Worm (Caenorhabditis elegans) whole organism, L1 larva: ENCODE measurements around the gene C52B9.19.
A peak's percentile ranks its signal among the peaks of the same experiment; 100 is the strongest.

Experiments
- C16A3.4 ChIP-seq: fragments of 150-350 bp; optimal IDR thresholded peaks from 2 replicates; lab custom pipeline; 2014; ENCODE audit warnings: missing biosample characterization, missing genetic modification characterization
- F16B12.6 ChIP-seq: fragments of 150-350 bp; optimal IDR thresholded peaks from 2 replicates; lab custom pipeline; 2014; ENCODE audit warnings: missing biosample characterization, missing genetic modification characterization
- aly-2 ChIP-seq: fragments of 150-350 bp; optimal IDR thresholded peaks from 2 replicates; lab custom pipeline; 2014; ENCODE audit warnings: missing biosample characterization, missing genetic modification characterization
- ceh-63 ChIP-seq: fragments of 200-800 bp; sonication (Bioruptor generic); optimal IDR thresholded peaks from 2 replicates; lab custom pipeline; 2018; ENCODE audit warnings: mild to moderate bottlenecking, missing genetic modification characterization, missing compliant biosample characterization
- dsc-1 ChIP-seq: sonication (generic microtip); optimal IDR thresholded peaks from 2 replicates; lab custom pipeline; 2016; ENCODE audit warnings: mild to moderate bottlenecking, missing genetic modification characterization, missing compliant biosample characterization
- efl-1 ChIP-seq, 4 experiments: fragments of 150-350 bp; optimal IDR thresholded peaks in 3 of 4; peaks in 1 of 4; 1 replicate in 1 of 4; 2 replicates in 3 of 4; lab custom pipeline; 2014; ENCODE audit warnings: missing biosample characterization in 2 of 4, missing genetic modification characterization in 2 of 4, missing genetic modification reagents in 2 of 4
- egl-27 ChIP-seq, 2 experiments: fragments of 150-350 bp in 1 of 2; sonication (generic microtip); optimal IDR thresholded peaks; 3 replicates each; lab custom pipeline; 2017 to 2018; ENCODE audit warnings: missing biosample characterization in 2 of 2, missing genetic modification characterization in 2 of 2, missing genetic modification reagents in 2 of 2
- elt-2 ChIP-seq: sonication (generic microtip); optimal IDR thresholded peaks from 2 replicates; lab custom pipeline; 2016; ENCODE audit warnings: missing genetic modification characterization, mild to moderate bottlenecking, inconsistent platforms, missing compliant biosample characterization, missing genetic modification reagents
- elt-3 ChIP-seq, 6 experiments: fragments of 150-350 bp in 1 of 6; sonication (generic microtip); optimal IDR thresholded peaks; 2 replicates each; lab custom pipeline; 2017 to 2018; ENCODE audit warnings: missing biosample characterization in 6 of 6, missing genetic modification characterization in 6 of 6, inconsistent platforms in 1 of 6
- fkh-8 ChIP-seq: sonication (generic microtip); optimal IDR thresholded peaks from 2 replicates; lab custom pipeline; 2016; ENCODE audit warnings: mild to moderate bottlenecking, missing genetic modification characterization, missing compliant biosample characterization
- grh-1 ChIP-seq: fragments of 200-800 bp; sonication (Bioruptor generic); IDR thresholded peaks from 2 replicates; pipeline ENCODE4 v1.3.6; 2022; ENCODE audit warnings: missing genetic modification reagents, missing genetic modification characterization, missing compliant biosample characterization
- hlh-4 ChIP-seq: sonication (generic microtip); optimal IDR thresholded peaks from 2 replicates; lab custom pipeline; 2016; ENCODE audit warnings: mild to moderate bottlenecking, missing genetic modification characterization, missing compliant biosample characterization
- lin-14 ChIP-seq: fragments of 200-800 bp; sonication (Bioruptor generic); optimal IDR thresholded peaks from 2 replicates; lab custom pipeline; 2018; ENCODE audit warnings: mild to moderate bottlenecking, missing genetic modification characterization, moderate library complexity, missing compliant biosample characterization
- lin-15B ChIP-seq: fragments of 150-350 bp; sonication (generic microtip); optimal IDR thresholded peaks from 3 replicates; lab custom pipeline; 2014; ENCODE audit warnings: missing biosample characterization, missing genetic modification characterization
- lsy-2 ChIP-seq, 2 experiments: fragments of 150-350 bp; optimal IDR thresholded peaks; 2 replicates each; lab custom pipeline; 2014; ENCODE audit warnings: missing biosample characterization in 2 of 2, missing genetic modification characterization in 2 of 2
- mab-9 ChIP-seq: fragments of 200-800 bp; sonication (Bioruptor generic); IDR thresholded peaks from 2 replicates; pipeline ENCODE4 v1.3.6; 2022; ENCODE audit warnings: missing genetic modification reagents, missing genetic modification characterization, missing compliant biosample characterization
- mep-1 ChIP-seq: fragments of 150-350 bp; optimal IDR thresholded peaks from 2 replicates; lab custom pipeline; 2014; ENCODE audit warnings: missing biosample characterization, missing genetic modification characterization
- nhr-11 ChIP-seq: fragments of 150-350 bp; optimal IDR thresholded peaks from 2 replicates; lab custom pipeline; 2014; ENCODE audit warnings: missing biosample characterization, missing genetic modification characterization
- nhr-12 ChIP-seq: sonication (generic microtip); optimal IDR thresholded peaks from 2 replicates; lab custom pipeline; 2017; ENCODE audit warnings: missing biosample characterization, missing genetic modification characterization
- nhr-19 ChIP-seq: fragments of 200-800 bp; sonication (Bioruptor generic); conservative IDR thresholded peaks from 2 replicates; pipeline ENCODE4 v1.3.6; 2022; ENCODE audit warnings: missing genetic modification characterization, missing compliant biosample characterization
- nhr-20 ChIP-seq: sonication (generic microtip); optimal IDR thresholded peaks from 2 replicates; lab custom pipeline; 2016; ENCODE audit warnings: mild to moderate bottlenecking, missing genetic modification characterization, missing compliant biosample characterization
- nhr-237 ChIP-seq: fragments of 150-350 bp; optimal IDR thresholded peaks from 2 replicates; lab custom pipeline; 2014; ENCODE audit warnings: missing biosample characterization, missing genetic modification characterization
- nhr-71 ChIP-seq: sonication (generic microtip); optimal IDR thresholded peaks from 2 replicates; lab custom pipeline; 2016; ENCODE audit warnings: mild to moderate bottlenecking, missing genetic modification characterization, moderate library complexity, missing compliant biosample characterization
- nhr-77 ChIP-seq: fragments of 150-350 bp; optimal IDR thresholded peaks from 2 replicates; lab custom pipeline; 2014; ENCODE audit warnings: missing biosample characterization, missing genetic modification characterization
- nhr-84 ChIP-seq: sonication (generic microtip); optimal IDR thresholded peaks from 2 replicates; lab custom pipeline; 2017; ENCODE audit warnings: missing biosample characterization, missing genetic modification characterization
- nhr-85 ChIP-seq: sonication (generic microtip); peaks from one replicate; lab custom pipeline; 2016; ENCODE audit warnings: missing genetic modification characterization, inconsistent platforms, missing compliant biosample characterization
- nhr-90 ChIP-seq: sonication (generic microtip); optimal IDR thresholded peaks from 2 replicates; lab custom pipeline; 2016; ENCODE audit warnings: mild to moderate bottlenecking, missing genetic modification characterization, missing compliant biosample characterization; ENCODE audit not compliant: poor library complexity
- pax-3 ChIP-seq: fragments of 200-800 bp; sonication (Bioruptor generic); optimal IDR thresholded peaks from 2 replicates; lab custom pipeline; 2018; ENCODE audit warnings: mild to moderate bottlenecking, missing genetic modification characterization, moderate library complexity, missing compliant biosample characterization
- pqm-1 ChIP-seq: sonication (generic microtip); optimal IDR thresholded peaks from 3 replicates; lab custom pipeline; 2017; ENCODE audit warnings: missing biosample characterization, missing genetic modification characterization
- rnt-1 ChIP-seq: sonication (generic microtip); optimal IDR thresholded peaks from 2 replicates; lab custom pipeline; 2016; ENCODE audit warnings: mild to moderate bottlenecking, missing genetic modification characterization, moderate library complexity, missing compliant biosample characterization
- snpc-4 ChIP-seq: fragments of 150-350 bp; optimal IDR thresholded peaks from 2 replicates; lab custom pipeline; 2014; ENCODE audit warnings: missing biosample characterization, missing genetic modification characterization
- snu-23 ChIP-seq: sonication (generic microtip); optimal IDR thresholded peaks from 2 replicates; lab custom pipeline; 2016; ENCODE audit warnings: missing genetic modification characterization, missing compliant biosample characterization
- sptf-1 ChIP-seq: fragments of 150-350 bp; optimal IDR thresholded peaks from 2 replicates; lab custom pipeline; 2014; ENCODE audit warnings: missing biosample characterization, missing genetic modification characterization
- sup-37 ChIP-seq: fragments of 200-800 bp; sonication (Bioruptor generic); optimal IDR thresholded peaks from 2 replicates; lab custom pipeline; 2018; ENCODE audit warnings: mild to moderate bottlenecking, missing genetic modification characterization, missing compliant biosample characterization
- tbx-2 ChIP-seq: sonication (generic microtip); optimal IDR thresholded peaks from 2 replicates; lab custom pipeline; 2016; ENCODE audit warnings: missing genetic modification characterization, missing compliant biosample characterization
- unc-130 ChIP-seq: fragments of 150-350 bp; optimal IDR thresholded peaks from 2 replicates; lab custom pipeline; 2017; ENCODE audit warnings: missing biosample characterization, missing genetic modification characterization, inconsistent platforms
- unc-62 ChIP-seq: fragments of 150-350 bp; optimal IDR thresholded peaks from 2 replicates; lab custom pipeline; 2014; ENCODE audit warnings: missing biosample characterization, missing genetic modification reagents, missing genetic modification characterization
- unc-86 ChIP-seq: sonication (generic microtip); optimal IDR thresholded peaks from 2 replicates; lab custom pipeline; 2016; ENCODE audit warnings: missing genetic modification characterization, missing compliant biosample characterization
- vab-15 ChIP-seq: sonication (generic microtip); optimal IDR thresholded peaks from 2 replicates; lab custom pipeline; 2017; ENCODE audit warnings: missing genotype, mild to moderate bottlenecking, missing genetic modification characterization, missing compliant biosample characterization
- xbp-1 ChIP-seq: sonication (generic microtip); optimal IDR thresholded peaks from 2 replicates; lab custom pipeline; 2016; ENCODE audit warnings: missing genetic modification characterization, missing compliant biosample characterization
- zag-1 ChIP-seq: fragments of 150-350 bp; optimal IDR thresholded peaks from 2 replicates; lab custom pipeline; 2014; ENCODE audit warnings: missing biosample characterization, missing genetic modification characterization

C52B9.19 gene

ce11 chrX:4246867-4247591 lies 35.3 kb upstream of the C52B9.19 start, which contains the start of gene F48D6.4 (continued):
- no peak for TF ChIP-seq egl-27 (tag; optimal IDR thresholded peaks at IDR 0.05; lab: Kevin White, UChicago)
- TF ChIP-seq elt-3 (tag; optimal IDR thresholded peaks at IDR 0.05; lab: Kevin White, UChicago): no peak
- TF ChIP-seq unc-130: no peak
- no peak for TF ChIP-seq nhr-12
- TF ChIP-seq mab-9 (GFP tag; lab: Robert Waterston, UW): no peak
- TF ChIP-seq unc-86 (tag; lab: Kevin White, UChicago): no peak
- TF ChIP-seq, all 84 proteins: peak for 4

ce11 chrX:4248417-4248816 lies 33.9 kb upstream of the C52B9.19 start:
- TF ChIP-seq nhr-71 (tag; lab: Kevin White, UChicago) (peak; percentile 26), nhr-20 (tag; lab: Kevin White, UChicago) (peak; percentile 13), nhr-85 (tag; lab: Kevin White, UChicago) (peak; percentile 55), snu-23 (GFP tag; lab: Kevin White, UChicago) (peak; percentile 9), lin-14 (GFP tag; lab: Kevin White, UChicago) (peak; percentile 30), elt-2 (tag; lab: Kevin White, UChicago) (peak; percentile 34), nhr-237 (no peak), pqm-1 (tag; lab: Kevin White, UChicago) (no peak)

DNA sequence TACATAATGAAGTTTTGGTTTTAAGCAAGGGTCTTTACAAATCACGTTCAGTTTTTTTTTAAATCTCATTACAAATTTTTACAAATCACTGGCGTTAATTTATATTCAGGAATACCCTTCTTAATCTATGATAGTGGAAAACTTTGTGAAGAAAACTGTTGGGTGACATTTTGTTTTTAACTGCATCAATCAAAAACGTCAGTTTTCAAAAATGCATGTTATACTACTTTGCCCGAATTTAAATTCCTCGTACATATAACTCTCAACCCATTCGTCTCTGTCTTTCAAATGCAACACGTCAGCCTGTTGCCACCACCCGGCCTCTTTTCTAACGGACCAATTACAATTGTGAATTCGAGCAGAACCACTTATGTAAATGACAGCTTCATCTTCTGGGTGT lies 33.4 kb upstream of the C52B9.19 start, which contains the start of gene hlh-13:
Gene hlh-13, plus strand, starts transcription at position 301 of the 400 bp plus-strand sequence.
- TF ChIP-seq fkh-8 (tag; lab: Kevin White, UChicago): no peak
- no peak for TF ChIP-seq lin-15B (tag; lab: Kevin White, UChicago)
- TF ChIP-seq snpc-4: no peak
- TF ChIP-seq grh-1: no peak
- no peak for TF ChIP-seq elt-2 (tag; lab: Kevin White, UChicago)
- TF ChIP-seq nhr-84 (tag; lab: Kevin White, UChicago): no peak
- no peak for TF ChIP-seq tbx-2 (tag; lab: Kevin White, UChicago)
- TF ChIP-seq rnt-1 (tag; lab: Kevin White, UChicago): no peak
- TF ChIP-seq hlh-4 (tag; lab: Kevin White, UChicago): no peak
- TF ChIP-seq elt-3 (tag; optimal IDR thresholded peaks at IDR 0.05; lab: Kevin White, UChicago): no peak
- no peak for TF ChIP-seq nhr-20 (tag; lab: Kevin White, UChicago)
- no peak for TF ChIP-seq nhr-90 (tag; lab: Kevin White, UChicago)
- TF ChIP-seq nhr-85 (tag; lab: Kevin White, UChicago): no peak
- no peak for TF ChIP-seq egl-27 (tag; optimal IDR thresholded peaks at IDR 0.05; lab: Kevin White, UChicago)

- TF ChIP-seq egl-27 (tag; optimal IDR thresholded peaks at IDR 0.05; lab: Kevin White, UChicago) (no peak), dsc-1 (no peak), mab-9 (GFP tag; lab: Robert Waterston, UW) (no peak), mep-1 (no peak), F16B12.6 (tag; lab: Kevin White, UChicago) (no peak), efl-1 (optimal IDR thresholded peaks at IDR 0.05; lab: Kevin White, UChicago) (no peak), efl-1 (GFP tag; optimal IDR thresholded peaks at IDR 0.05 in 1 of 2; lab: Kevin White, UChicago) (peak in 1 of 2 experiments; percentile 55), pqm-1 (tag; lab: Kevin White, UChicago) (no peak)
Measured at ce11 chrX:4252047-4252446, 30.3 kb upstream of the C52B9.19 start, which contains the start of gene srv-5. Gene srv-5 (plus strand): TSS chrX:4252347.

DNA sequence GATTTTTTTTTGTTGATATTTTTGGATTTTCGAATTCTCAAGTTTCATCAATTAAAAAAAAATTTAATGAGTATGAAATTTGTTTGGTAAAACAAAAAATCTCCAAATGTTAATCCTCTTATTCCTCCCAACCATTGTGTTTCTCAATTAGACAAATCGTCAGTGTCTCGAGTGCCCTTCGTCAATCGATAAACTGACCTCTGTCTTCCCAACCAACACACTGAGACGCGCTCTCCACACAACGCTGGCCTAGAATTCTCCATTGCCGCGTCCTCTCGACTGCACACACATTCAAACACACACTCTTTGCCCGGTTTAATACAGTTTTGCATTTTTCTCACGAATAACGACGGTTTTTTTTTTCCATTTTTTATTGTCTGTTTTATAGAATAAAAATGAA lies 27.6 kb upstream of the C52B9.19 start, which contains the start of gene taf-11.1:
Gene taf-11.1, plus strand, starts transcription at position 389 of the 400 bp plus-strand sequence.
- TF ChIP-seq zag-1 (tag; lab: Kevin White, UChicago) (no peak), lin-14 (GFP tag; lab: Kevin White, UChicago) (peak; percentile 67), efl-1 (optimal IDR thresholded peaks at IDR 0.05; lab: Kevin White, UChicago) (no peak), efl-1 (GFP tag; optimal IDR thresholded peaks at IDR 0.05 in 1 of 2; lab: Kevin White, UChicago) (peak in 1 of 2 experiments; percentile 32), unc-62 (GFP tag; lab: Kevin White, UChicago) (no peak), nhr-12 (no peak), sup-37 (GFP tag; lab: Kevin White, UChicago) (no peak), nhr-11 (tag; lab: Kevin White, UChicago) (no peak), xbp-1 (tag; lab: Kevin White, UChicago) (peak; percentile 11), egl-27 (tag; optimal IDR thresholded peaks at IDR 0.05; lab: Kevin White, UChicago) (no peak), F16B12.6 (tag; lab: Kevin White, UChicago) (peak; percentile 30), vab-15 (tag; lab: Kevin White, UChicago) (no peak), nhr-77 (tag; lab: Kevin White, UChicago) (no peak), lsy-2 (tag; optimal IDR thresholded peaks at IDR 0.05; lab: Kevin White, UChicago) (peak in 1 of 2 experiments; percentile 24), mab-9 (GFP tag; lab: Robert Waterston, UW) (no peak), mep-1 (peak; percentile 26), ceh-63 (GFP tag; lab: Kevin White, UChicago) (no peak), nhr-20 (tag; lab: Kevin White, UChicago) (peak; percentile 2), nhr-19 (GFP tag; lab: Robert Waterston, UW) (no peak), sptf-1 (tag; lab: Kevin White, UChicago) (no peak), pax-3 (tag; lab: Kevin White, UChicago) (no peak), nhr-85 (tag; lab: Kevin White, UChicago) (peak; percentile 68), aly-2 (tag; lab: Kevin White, UChicago) (no peak), snu-23 (GFP tag; lab: Kevin White, UChicago) (peak; percentile 49), C16A3.4 (tag; lab: Kevin White, UChicago) (no peak)
